Fruit fly (Drosophila melanogaster) whole organism, wandering third instar larva: ENCODE measurements around the gene Dscam3.

Source experiments
- CG9705 ChIP-seq: fragments of 200-800 bp; sonication (Bioruptor generic); optimal IDR thresholded peaks from 2 replicates; lab custom pipeline; 2018; ENCODE audit warnings: missing biosample characterization, mild to moderate bottlenecking, missing genetic modification characterization
- Dfd ChIP-seq: fragments of >200 bp; optimal IDR thresholded peaks from 2 replicates; lab custom pipeline; 2017; ENCODE audit warnings: missing biosample characterization, missing genetic modification characterization
- Dif ChIP-seq: fragments of 200-275, 200-300 bp; sonication (Bioruptor generic); optimal IDR thresholded peaks from 2 replicates; lab custom pipeline; 2018; ENCODE audit warnings: missing biosample characterization, missing genetic modification characterization; ENCODE audit not compliant: partially characterized antibody
- Rel ChIP-seq, 2 experiments: fragments of 200-800 bp; sonication (Bioruptor generic) in 1 of 2; optimal IDR thresholded peaks; 2 replicates in 1 of 2; 3 replicates in 1 of 2; lab custom pipeline; 2016 to 2019; ENCODE audit warnings: mild to moderate bottlenecking in 2 of 2, missing biosample characterization in 2 of 2, missing genetic modification characterization in 2 of 2, moderate library complexity in 1 of 2
- br ChIP-seq: fragments of 200-800 bp; sonication (Bioruptor generic); optimal IDR thresholded peaks from 2 replicates; lab custom pipeline; 2016; ENCODE audit warnings: missing biosample characterization, missing genetic modification characterization
- dmrt93B ChIP-seq: fragments of 200-800 bp; sonication (Bioruptor generic); optimal IDR thresholded peaks from 2 replicates; lab custom pipeline; 2018; ENCODE audit warnings: missing biosample characterization, mild to moderate bottlenecking, missing genetic modification characterization
- foxo ChIP-seq, 2 experiments: fragments of 200-800 bp; sonication (Bioruptor generic); optimal IDR thresholded peaks; 2 replicates in 1 of 2; 3 replicates in 1 of 2; lab custom pipeline; 2016 to 2017; ENCODE audit warnings: missing biosample characterization in 2 of 2, missing genetic modification characterization in 2 of 2
- fru ChIP-seq: fragments of 200-800 bp; sonication (Bioruptor generic); optimal IDR thresholded peaks from 3 replicates; lab custom pipeline; 2016; ENCODE audit warnings: missing biosample characterization, mild to moderate bottlenecking, missing genetic modification characterization
- lola ChIP-seq: fragments of >200 bp; optimal IDR thresholded peaks from 2 replicates; lab custom pipeline; 2017; ENCODE audit warnings: missing biosample characterization, missing genetic modification characterization
- sage ChIP-seq: fragments of 200-800 bp; sonication (Bioruptor generic); optimal IDR thresholded peaks from 2 replicates; lab custom pipeline; 2016; ENCODE audit warnings: missing biosample characterization, mild to moderate bottlenecking, missing genetic modification characterization
- sv ChIP-seq: fragments of 200-800 bp; sonication (Bioruptor generic); optimal IDR thresholded peaks from 3 replicates; lab custom pipeline; 2016; ENCODE audit warnings: missing biosample characterization, missing genetic modification characterization
- woc ChIP-seq: sonication (Bioruptor generic); optimal IDR thresholded peaks from 2 replicates; lab custom pipeline; 2016; ENCODE audit warnings: missing biosample characterization, mild to moderate bottlenecking, missing genetic modification characterization

DNA sequence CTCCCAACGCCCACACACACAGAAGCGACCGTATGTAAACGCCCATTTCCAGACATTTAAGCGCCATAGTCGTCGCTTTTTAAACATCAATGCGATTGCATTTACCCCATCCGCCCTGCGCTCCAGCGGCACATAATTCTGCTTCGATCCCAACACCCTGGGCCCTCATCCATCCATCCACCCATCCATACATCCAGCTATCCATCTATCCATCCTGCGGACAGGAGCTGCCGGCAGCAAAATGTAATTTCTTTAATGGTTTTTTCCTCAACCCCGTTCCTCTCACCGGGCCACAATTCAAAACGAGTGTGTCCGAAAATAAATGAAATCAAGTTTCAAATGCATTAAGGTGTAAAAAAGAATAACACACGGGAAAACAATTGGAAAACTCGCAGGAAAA lies 44.5 kb upstream of the Dscam3 start:
- TF ChIP-seq fru (GFP tag; lab: Kevin White, UChicago), result no peak
- no peak for TF ChIP-seq Rel (GFP tag; optimal IDR thresholded peaks at IDR 0.05; lab: Kevin White, UChicago)
- TF ChIP-seq Rel (tag; optimal IDR thresholded peaks at IDR 0.05; lab: Kevin White, UChicago), result no peak
- TF ChIP-seq woc (GFP tag; lab: Kevin White, UChicago), result no peak
- TF ChIP-seq Dfd, result no peak
- no peak for TF ChIP-seq dmrt93B (GFP tag; lab: Kevin White, UChicago)
- no peak for TF ChIP-seq foxo (GFP tag; optimal IDR thresholded peaks at IDR 0.05; lab: Kevin White, UChicago)
- TF ChIP-seq Dif (GFP tag; lab: Kevin White, UChicago), result no peak
- TF ChIP-seq lola (GFP tag; lab: Kevin White, UChicago), result no peak
- no peak for TF ChIP-seq CG9705
- no peak for TF ChIP-seq br (GFP tag; lab: Kevin White, UChicago)
- no peak for TF ChIP-seq sage (GFP tag; lab: Kevin White, UChicago)
- no peak for TF ChIP-seq sv (GFP tag; lab: Kevin White, UChicago)
